Worm (Caenorhabditis elegans): ENCODE data around the gene W03F9.9.

The W03F9.9 gene

DNA sequence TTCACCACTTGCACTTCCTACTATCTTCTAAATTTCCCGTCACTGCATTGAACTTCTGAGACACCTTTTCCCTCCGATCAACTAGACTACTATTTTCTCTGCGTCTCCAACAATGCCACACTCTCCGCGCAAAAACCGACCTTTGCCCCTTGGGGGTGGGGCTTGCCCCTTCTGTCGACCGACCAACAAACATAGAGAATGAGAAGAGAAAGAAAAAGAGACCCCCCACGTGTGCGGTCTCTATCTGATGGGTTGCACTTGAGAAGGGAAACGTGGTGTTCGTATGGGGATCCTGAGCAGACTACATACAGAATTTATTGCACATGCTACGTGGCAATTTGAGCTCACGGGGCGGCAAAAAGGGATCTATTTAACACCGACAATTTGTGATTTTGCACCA lies 16.5 kb downstream of the W03F9.9 start:
- TF ChIP-seq ceh-22 (tag; optimal IDR thresholded peaks at IDR 0.05), result no peak
- TF ChIP-seq lim-6 (tag; optimal IDR thresholded peaks at IDR 0.05), result no peak
- no peak for TF ChIP-seq ama-1 (optimal IDR thresholded peaks at IDR 0.05)
- no peak for TF ChIP-seq nhr-232 (tag; optimal IDR thresholded peaks at IDR 0.05)
- TF ChIP-seq ceh-19 (GFP tag; optimal IDR thresholded peaks at IDR 0.05), result no peak
- peak; percentile 56 for TF ChIP-seq tbx-2 (tag; optimal IDR thresholded peaks at IDR 0.05)
- TF ChIP-seq pax-1 (tag; optimal IDR thresholded peaks at IDR 0.05), result no peak
- no peak for TF ChIP-seq che-1 (tag; optimal IDR thresholded peaks at IDR 0.05)
- peak; percentile 46 for TF ChIP-seq ceh-34 (tag; optimal IDR thresholded peaks at IDR 0.05)
- no peak for TF ChIP-seq ceh-30 (tag; optimal IDR thresholded peaks at IDR 0.05)
- no peak for TF ChIP-seq nhr-11 (tag; optimal IDR thresholded peaks at IDR 0.05)
- no peak for TF ChIP-seq elt-4 (tag; optimal IDR thresholded peaks at IDR 0.05)
- TF ChIP-seq ztf-16 (tag; optimal IDR thresholded peaks at IDR 0.05), result no peak
- TF ChIP-seq unc-86 (tag; optimal IDR thresholded peaks at IDR 0.05), result no peak
- TF ChIP-seq syd-9 (tag; optimal IDR thresholded peaks at IDR 0.05), result no peak
- TF ChIP-seq ceh-2 (tag; optimal IDR thresholded peaks at IDR 0.05), result peak; percentile 38
- no peak for TF ChIP-seq dmd-4 (tag; optimal IDR thresholded peaks at IDR 0.05; ENCODE audit: borderline replicate concordance)
- no peak for TF ChIP-seq pros-1 (tag; optimal IDR thresholded peaks at IDR 0.05)
- TF ChIP-seq ceh-48 (tag; optimal IDR thresholded peaks at IDR 0.05), result no peak
- TF ChIP-seq gmeb-2 (tag; optimal IDR thresholded peaks at IDR 0.05), result no peak
- TF ChIP-seq nfya-1 (tag; optimal IDR thresholded peaks at IDR 0.05), result peak; percentile 52
- TF ChIP-seq ceh-45 (GFP tag; IDR thresholded peaks at IDR 0.05), result no peak
- peak; percentile 61 for TF ChIP-seq sdc-2 (tag; optimal IDR thresholded peaks at IDR 0.05)
- TF ChIP-seq pag-3 (tag; optimal IDR thresholded peaks at IDR 0.05; ENCODE audit: borderline replicate concordance), result no peak
- TF ChIP-seq hlh-6 (tag; optimal IDR thresholded peaks at IDR 0.05), result no peak
- no peak for TF ChIP-seq ahr-1 (tag; optimal IDR thresholded peaks at IDR 0.05)
- TF ChIP-seq hlh-13 (GFP tag; optimal IDR thresholded peaks at IDR 0.05), result no peak
- no peak for TF ChIP-seq tbx-7 (tag; optimal IDR thresholded peaks at IDR 0.05)
- no peak for TF ChIP-seq Y22D7AL.16 (tag; optimal IDR thresholded peaks at IDR 0.05)
- TF ChIP-seq odd-2 (tag; optimal IDR thresholded peaks at IDR 0.05), result no peak
- TF ChIP-seq hlh-15 (tag; optimal IDR thresholded peaks at IDR 0.05), result no peak
- peak; percentile 67 for TF ChIP-seq hlh-30 (tag; optimal IDR thresholded peaks at IDR 0.05; ENCODE audit: insufficient read depth)
- TF ChIP-seq mec-3 (tag; optimal IDR thresholded peaks at IDR 0.05; ENCODE audit: borderline replicate concordance), result no peak
- TF ChIP-seq fax-1 (tag; optimal IDR thresholded peaks at IDR 0.05), result peak; percentile 8
- TF ChIP-seq unc-42 (tag; optimal IDR thresholded peaks at IDR 0.05), result no peak
- no peak for TF ChIP-seq ceh-24 (tag; optimal IDR thresholded peaks at IDR 0.05)
- no peak for TF ChIP-seq K09A11.1 (tag; optimal IDR thresholded peaks at IDR 0.05; ENCODE audit: insufficient read depth)
- TF ChIP-seq pha-4 (tag; optimal IDR thresholded peaks at IDR 0.05), result no peak
- TF ChIP-seq pqm-1 (tag; optimal IDR thresholded peaks at IDR 0.05), result no peak
- TF ChIP-seq hlh-8 (tag; optimal IDR thresholded peaks at IDR 0.05), result no peak
- TF ChIP-seq F13H6.1 (tag; optimal IDR thresholded peaks at IDR 0.05), result no peak
- peak; percentile 31 for TF ChIP-seq fkh-6 (tag; optimal IDR thresholded peaks at IDR 0.05)
- no peak for TF ChIP-seq madf-2 (tag; optimal IDR thresholded peaks at IDR 0.05)
- TF ChIP-seq ceh-6 (GFP tag; optimal IDR thresholded peaks at IDR 0.05), result no peak
- TF ChIP-seq ceh-18 (tag; optimal IDR thresholded peaks at IDR 0.05), result peak; percentile 27
- TF ChIP-seq eyg-1 (tag; optimal IDR thresholded peaks at IDR 0.05), result no peak
- no peak for TF ChIP-seq fkh-10 (GFP tag; optimal IDR thresholded peaks at IDR 0.05)
- no peak for TF ChIP-seq unc-55 (GFP tag; optimal IDR thresholded peaks at IDR 0.05)
- TF ChIP-seq C38D4.7 (GFP tag; optimal IDR thresholded peaks at IDR 0.05), result no peak
- no peak for TF ChIP-seq C08G9.2 (tag; optimal IDR thresholded peaks at IDR 0.05)
- TF ChIP-seq pat-9 (tag; optimal IDR thresholded peaks at IDR 0.05), result no peak
- TF ChIP-seq zip-5 (tag; optimal IDR thresholded peaks at IDR 0.05), result no peak
- peak; percentile 54 for TF ChIP-seq ceh-31 (tag; optimal IDR thresholded peaks at IDR 0.05)
- TF ChIP-seq ref-2 (tag; optimal IDR thresholded peaks at IDR 0.05), result peak; percentile 58
- no peak for TF ChIP-seq pha-2 (tag; optimal IDR thresholded peaks at IDR 0.05)

All from whole organism, late embryonic.